Fruit fly (Drosophila melanogaster) Kc167 (cell line): ENCODE data around the gene CG43439.

ENCODE experiments used
- h ChIP-seq: fragments of >200 bp; optimal IDR thresholded peaks from 3 replicates; lab custom pipeline; 2018; ENCODE audit warnings: missing external identifiers
- insv ChIP-seq: fragments of >200 bp; optimal IDR thresholded peaks from 3 replicates; lab custom pipeline; 2018; ENCODE audit warnings: missing external identifiers
- ttk ChIP-seq: sonication (Bioruptor generic); optimal IDR thresholded peaks from 2 replicates; lab custom pipeline; 2017; ENCODE audit warnings: missing external identifiers

dm6 chr3L:6999993-7000392 lies 15.6 kb upstream of the CG43439 start:
- TF ChIP-seq insv (no peak), h (lab: Kevin White, UChicago) (no peak), ttk (lab: Kevin White, UChicago) (no peak)
